Fruit fly (Drosophila melanogaster) Kc167 (cell line): ENCODE data around the gene HIPP1.

ENCODE experiments used
- Myc ChIP-seq: fragments of >200 bp; optimal IDR thresholded peaks from 2 replicates; lab custom pipeline; 2017; ENCODE audit warnings: missing external identifiers
- Sin3A ChIP-seq: fragments of >200 bp; optimal IDR thresholded peaks from 2 replicates; lab custom pipeline; 2018; ENCODE audit warnings: missing external identifiers
- insv ChIP-seq: fragments of >200 bp; optimal IDR thresholded peaks from 3 replicates; lab custom pipeline; 2018; ENCODE audit warnings: missing external identifiers
- psq ChIP-seq: fragments of >200 bp; optimal IDR thresholded peaks from 2 replicates; lab custom pipeline; 2017; ENCODE audit warnings: missing external identifiers
- ttk ChIP-seq: sonication (Bioruptor generic); optimal IDR thresholded peaks from 2 replicates; lab custom pipeline; 2017; ENCODE audit warnings: missing external identifiers

- TF ChIP-seq psq (lab: Kevin White, UChicago) (no peak), Myc (lab: Kevin White, UChicago) (no peak), Sin3A (lab: Kevin White, UChicago) (no peak), insv (lab: Kevin White, UChicago) (peak; percentile 43), ttk (no peak)
Observed at dm6 chr3L:20787835-20788380, 21.6 kb upstream of the HIPP1 start, which contains the start of gene CG11396.
